Worm (Caenorhabditis elegans) whole organism, L3 larva: ENCODE data around the gene ulp-1.

Experiments used
- R02D3.7 ChIP-seq: fragments of 150-350 bp; optimal IDR thresholded peaks from 2 replicates; lab custom pipeline; 2014; ENCODE audit warnings: missing biosample characterization, missing genetic modification characterization
- ZK546.5 ChIP-seq: sonication (generic microtip); optimal IDR thresholded peaks from 2 replicates; lab custom pipeline; 2017; ENCODE audit warnings: missing biosample characterization, missing genetic modification characterization
- aly-2 ChIP-seq: fragments of 150-350 bp; optimal IDR thresholded peaks from 2 replicates; lab custom pipeline; 2014; ENCODE audit warnings: missing biosample characterization, missing genetic modification characterization
- ama-1 ChIP-seq: fragments of 150-350 bp; optimal IDR thresholded peaks from 2 replicates; lab custom pipeline; 2018
- ceh-16 ChIP-seq: sonication (generic microtip); optimal IDR thresholded peaks from 2 replicates; lab custom pipeline; 2017; ENCODE audit warnings: missing biosample characterization, missing genetic modification characterization
- ceh-9 ChIP-seq: sonication (generic microtip); optimal IDR thresholded peaks from 2 replicates; lab custom pipeline; 2018; ENCODE audit warnings: missing biosample characterization, missing genetic modification characterization
- daf-12 ChIP-seq: fragments of 150-350 bp; optimal IDR thresholded peaks from 2 replicates; lab custom pipeline; 2014; ENCODE audit warnings: missing biosample characterization, missing genetic modification reagents, missing genetic modification characterization
- egl-27 ChIP-seq: sonication (generic microtip); optimal IDR thresholded peaks from 4 replicates; lab custom pipeline; 2017; ENCODE audit warnings: missing biosample characterization, missing genetic modification reagents, missing genetic modification characterization
- egl-5 ChIP-seq: fragments of 150-350 bp; optimal IDR thresholded peaks from 2 replicates; lab custom pipeline; 2017; ENCODE audit warnings: missing biosample characterization, missing genetic modification reagents, missing genetic modification characterization, inconsistent platforms
- elt-1 ChIP-seq: fragments of 150-350 bp; optimal IDR thresholded peaks from 2 replicates; lab custom pipeline; 2014; ENCODE audit warnings: missing biosample characterization, missing genetic modification characterization
- elt-3 ChIP-seq, 3 experiments: fragments of 150-350 bp in 1 of 3; sonication (generic microtip) in 2 of 3; optimal IDR thresholded peaks; 2 replicates in 2 of 3; 4 replicates in 1 of 3; lab custom pipeline; 2014 to 2017; ENCODE audit warnings: missing biosample characterization in 3 of 3, missing genetic modification characterization in 3 of 3
- eor-1 ChIP-seq, 2 experiments: fragments of 150-350 bp; optimal IDR thresholded peaks; 2 replicates each; lab custom pipeline; 2014 to 2018; ENCODE audit warnings: missing biosample characterization in 2 of 2, missing genetic modification characterization in 2 of 2
- fos-1 ChIP-seq: fragments of 150-350 bp; optimal IDR thresholded peaks from 2 replicates; lab custom pipeline; 2014; ENCODE audit warnings: missing biosample characterization, missing genetic modification characterization
- hmg-11 ChIP-seq: sonication (generic microtip); optimal IDR thresholded peaks from 2 replicates; lab custom pipeline; 2016; ENCODE audit warnings: missing genetic modification characterization, missing compliant biosample characterization
- jun-1 ChIP-seq: fragments of 150-350 bp; optimal IDR thresholded peaks from 2 replicates; lab custom pipeline; 2014; ENCODE audit warnings: missing biosample characterization, missing genetic modification reagents, missing genetic modification characterization
- lin-15B ChIP-seq: fragments of 150-350 bp; optimal IDR thresholded peaks from 2 replicates; lab custom pipeline; 2014; ENCODE audit warnings: missing biosample characterization, missing genetic modification characterization
- lsy-12 ChIP-seq: sonication (generic microtip); optimal IDR thresholded peaks from 2 replicates; lab custom pipeline; 2016; ENCODE audit warnings: mild to moderate bottlenecking, missing genetic modification characterization, missing compliant biosample characterization
- mdl-1 ChIP-seq: fragments of 150-350 bp; optimal IDR thresholded peaks from 2 replicates; lab custom pipeline; 2014; ENCODE audit warnings: missing biosample characterization, missing genetic modification characterization
- mml-1 ChIP-seq: fragments of 150-350 bp; sonication (generic microtip); optimal IDR thresholded peaks from 3 replicates; lab custom pipeline; 2014; ENCODE audit warnings: missing biosample characterization, missing genetic modification characterization
- nfya-1 ChIP-seq: sonication (generic microtip); optimal IDR thresholded peaks from 2 replicates; lab custom pipeline; 2017; ENCODE audit warnings: missing genetic modification characterization, mild to moderate bottlenecking, missing compliant biosample characterization, antibody characterized with exemption, moderate library complexity; ENCODE audit not compliant: insufficient read depth
- nhr-11 ChIP-seq: fragments of 150-350 bp; optimal IDR thresholded peaks from 2 replicates; lab custom pipeline; 2014; ENCODE audit warnings: missing biosample characterization, missing genetic modification characterization
- nhr-12 ChIP-seq: fragments of 150-350 bp; optimal IDR thresholded peaks from 2 replicates; lab custom pipeline; 2014; ENCODE audit warnings: missing biosample characterization, missing genetic modification characterization
- nhr-23 ChIP-seq: fragments of 150-350 bp; optimal IDR thresholded peaks from 2 replicates; lab custom pipeline; 2014; ENCODE audit warnings: missing biosample characterization, missing genetic modification reagents, missing genetic modification characterization
- nhr-237 ChIP-seq: fragments of 150-350 bp; optimal IDR thresholded peaks from 2 replicates; lab custom pipeline; 2014; ENCODE audit warnings: missing biosample characterization, missing genetic modification characterization
- nhr-25 ChIP-seq: sonication (generic microtip); optimal IDR thresholded peaks from 2 replicates; lab custom pipeline; 2017; ENCODE audit warnings: missing biosample characterization, missing genetic modification characterization
- nhr-28 ChIP-seq: fragments of 150-350 bp; optimal IDR thresholded peaks from 2 replicates; lab custom pipeline; 2014; ENCODE audit warnings: missing biosample characterization, missing genetic modification characterization
- nhr-43 ChIP-seq: sonication (generic microtip); optimal IDR thresholded peaks from 2 replicates; lab custom pipeline; 2016; ENCODE audit warnings: mild to moderate bottlenecking, missing genetic modification characterization, missing compliant biosample characterization; ENCODE audit not compliant: poor library complexity, severe bottlenecking
- nhr-76 ChIP-seq: fragments of 150-350 bp; sonication (generic microtip); optimal IDR thresholded peaks from 5 replicates; lab custom pipeline; 2014; ENCODE audit warnings: missing biosample characterization, missing genetic modification characterization
- nhr-77 ChIP-seq: fragments of 150-350 bp; optimal IDR thresholded peaks from 2 replicates; lab custom pipeline; 2014; ENCODE audit warnings: missing biosample characterization, missing genetic modification characterization
- pha-4 ChIP-seq: fragments of 150-350 bp; optimal IDR thresholded peaks from 2 replicates; lab custom pipeline; 2014; ENCODE audit warnings: missing biosample characterization, missing genetic modification reagents, missing genetic modification characterization
- pqm-1 ChIP-seq: fragments of 150-350 bp; optimal IDR thresholded peaks from 2 replicates; lab custom pipeline; 2017; ENCODE audit warnings: missing biosample characterization, missing genetic modification characterization, inconsistent platforms
- sea-2 ChIP-seq: fragments of 150-350 bp; sonication (generic microtip); optimal IDR thresholded peaks from 4 replicates; lab custom pipeline; 2014; ENCODE audit warnings: missing biosample characterization, missing genetic modification reagents, missing genetic modification characterization
- skn-1 ChIP-seq: fragments of 150-350 bp; optimal IDR thresholded peaks from 2 replicates; lab custom pipeline; 2014; ENCODE audit warnings: missing biosample characterization, missing genetic modification characterization
- tbx-2 ChIP-seq: sonication (generic microtip); optimal IDR thresholded peaks from 2 replicates; lab custom pipeline; 2016; ENCODE audit warnings: mild to moderate bottlenecking, missing genetic modification characterization, missing compliant biosample characterization
- unc-39 ChIP-seq: sonication (generic microtip); optimal IDR thresholded peaks from 4 replicates; lab custom pipeline; 2017; ENCODE audit warnings: missing biosample characterization, missing genetic modification characterization
- unc-62 ChIP-seq: fragments of 150-350 bp; sonication (generic microtip); optimal IDR thresholded peaks from 4 replicates; lab custom pipeline; 2014; ENCODE audit warnings: missing biosample characterization, missing genetic modification reagents, missing genetic modification characterization
- ztf-11 ChIP-seq: fragments of 150-350 bp; optimal IDR thresholded peaks from 2 replicates; lab custom pipeline; 2014; ENCODE audit warnings: missing biosample characterization, missing genetic modification characterization

Gene ulp-1

ce11 chrIII:5165745-5166144 is 3.9 kb downstream of the ulp-1 start:
- no peak for TF ChIP-seq ztf-11 (tag; lab: Kevin White, UChicago)
- TF ChIP-seq mdl-1 (tag; lab: Kevin White, UChicago) = no peak
- TF ChIP-seq nhr-28 (tag; lab: Kevin White, UChicago) = no peak
- TF ChIP-seq ama-1 (lab: Kevin White, UChicago) = no peak
- TF ChIP-seq jun-1 (tag; lab: Kevin White, UChicago) = no peak
- TF ChIP-seq elt-1 (tag; lab: Kevin White, UChicago) = no peak
- TF ChIP-seq ceh-16 (tag; lab: Kevin White, UChicago) = no peak
- TF ChIP-seq egl-5 (tag; lab: Kevin White, UChicago) = no peak
- TF ChIP-seq nhr-25 = peak; percentile 29
- TF ChIP-seq sea-2 = no peak
- no peak for TF ChIP-seq unc-39 (tag; lab: Kevin White, UChicago)
- no peak for TF ChIP-seq daf-12
- no peak for TF ChIP-seq nhr-76 (tag; lab: Kevin White, UChicago)
- no peak for TF ChIP-seq nhr-12 (tag; lab: Kevin White, UChicago)
- TF ChIP-seq nhr-11 (tag; lab: Kevin White, UChicago) = no peak
- TF ChIP-seq ceh-9 (tag; lab: Kevin White, UChicago) = no peak
- TF ChIP-seq nhr-43 (tag; lab: Kevin White, UChicago) = peak; percentile 68

ce11 chrIII:5165211-5165610 is 4.4 kb downstream of the ulp-1 start, which contains the start of gene T10F2.2:
T10F2.2 (minus strand) TSS chrIII:5165311.
- TF ChIP-seq mml-1 (tag; lab: Kevin White, UChicago) (no peak), daf-12 (no peak), ZK546.5 (tag; lab: Kevin White, UChicago) (no peak), aly-2 (tag; lab: Kevin White, UChicago) (no peak), egl-27 (tag; lab: Kevin White, UChicago) (no peak), lin-15B (no peak), pha-4 (tag; lab: Kevin White, UChicago) (no peak), skn-1 (tag; lab: Kevin White, UChicago) (no peak), nhr-12 (tag; lab: Kevin White, UChicago) (no peak), sea-2 (no peak), nhr-23 (tag; lab: Kevin White, UChicago) (no peak), elt-1 (tag; lab: Kevin White, UChicago) (no peak), elt-3 (tag; optimal IDR thresholded peaks at IDR 0.05; lab: Kevin White, UChicago) (no peak), nhr-11 (tag; lab: Kevin White, UChicago) (no peak), tbx-2 (tag; lab: Kevin White, UChicago) (no peak), unc-62 (GFP tag; lab: Kevin White, UChicago) (no peak), fos-1 (no peak), R02D3.7 (no peak), nhr-237 (no peak), mdl-1 (tag; lab: Kevin White, UChicago) (no peak)
- TF ChIP-seq, all 47 proteins: peak for 0

- peak; percentile 75 for TF ChIP-seq ama-1 (lab: Kevin White, UChicago)
- TF ChIP-seq ceh-9 (tag; lab: Kevin White, UChicago) = no peak
- TF ChIP-seq nfya-1 (tag; lab: Kevin White, UChicago) = peak; percentile 36
- TF ChIP-seq elt-1 (tag; lab: Kevin White, UChicago) = no peak
- TF ChIP-seq nhr-25 = peak; percentile 52
- TF ChIP-seq nhr-43 (tag; lab: Kevin White, UChicago) = no peak
- TF ChIP-seq lsy-12 = no peak
- TF ChIP-seq lin-15B = peak; percentile 37
- TF ChIP-seq pha-4 (tag; lab: Kevin White, UChicago) = peak; percentile 4
- no peak for TF ChIP-seq nhr-12 (tag; lab: Kevin White, UChicago)
- TF ChIP-seq eor-1 (tag; optimal IDR thresholded peaks at IDR 0.05; lab: Kevin White, UChicago) = no peak
- TF ChIP-seq hmg-11 (tag; lab: Kevin White, UChicago) = no peak
- no peak for TF ChIP-seq nhr-77 (tag; lab: Kevin White, UChicago)
- TF ChIP-seq ceh-16 (tag; lab: Kevin White, UChicago) = no peak
- TF ChIP-seq pqm-1 (tag; lab: Kevin White, UChicago) = no peak
Measured at ce11 chrIII:5162820-5163631, 6.6 kb downstream of the ulp-1 start, which contains the start of gene gars-1. gars-1 (minus strand) TSS chrIII:5163627.
